Worm (Caenorhabditis elegans): ENCODE data around the gene W02A2.5.

Gene W02A2.5

DNA sequence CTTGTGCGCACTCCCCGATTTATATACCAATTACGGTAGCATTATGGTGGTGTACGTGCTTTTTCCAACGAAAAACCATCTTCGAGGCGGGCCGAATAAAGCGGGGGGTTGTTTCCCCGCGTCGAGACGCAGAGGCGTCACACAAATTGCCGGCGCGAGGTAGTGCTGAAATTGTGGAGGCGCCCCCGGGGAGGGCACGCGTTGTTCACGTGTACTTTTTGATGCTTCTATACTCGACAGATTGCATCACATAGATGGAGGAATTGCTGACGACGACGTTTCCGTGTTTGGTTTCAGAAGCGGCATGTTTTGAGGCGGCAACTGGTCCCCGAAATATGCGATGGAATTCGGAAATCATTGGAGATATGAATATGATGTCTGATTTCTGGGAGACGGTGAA lies 52.6 kb downstream of the W02A2.5 start (continued):
- TF ChIP-seq isw-1 (GFP tag; IDR thresholded peaks at IDR 0.05), result peak; percentile 63
- peak; percentile 74 to 87 for TF ChIP-seq lsy-2 (tag; optimal IDR thresholded peaks at IDR 0.05)
- TF ChIP-seq ceh-88 (GFP tag; IDR thresholded peaks at IDR 0.05), result no peak; the same call in 1 of the 2 replicates
- no peak for TF ChIP-seq hlh-4 (tag; optimal IDR thresholded peaks at IDR 0.05)
- peak; percentile 50 for TF ChIP-seq blmp-1 (tag; optimal IDR thresholded peaks at IDR 0.05)
- peak; percentile 96 for TF ChIP-seq nhr-85 (tag)
- peak; percentile 89 for TF ChIP-seq swsn-7 (tag; optimal IDR thresholded peaks at IDR 0.05)
- TF ChIP-seq lin-15B (tag; optimal IDR thresholded peaks at IDR 0.05), result peak; percentile 2
- TF ChIP-seq jun-1 (tag; optimal IDR thresholded peaks at IDR 0.05), result peak; percentile 77
- peak; percentile 66 to 82 for TF ChIP-seq lin-35 (GFP tag; optimal IDR thresholded peaks at IDR 0.05)
- TF ChIP-seq unc-30 (tag; optimal IDR thresholded peaks at IDR 0.05), result no peak
- peak; percentile 93 for TF ChIP-seq fkh-10 (GFP tag; optimal IDR thresholded peaks at IDR 0.05)
- TF ChIP-seq ztf-4 (tag; optimal IDR thresholded peaks at IDR 0.05), result peak; percentile 85
- TF ChIP-seq mab-9 (GFP tag; IDR thresholded peaks at IDR 0.05), result peak; percentile 71
- peak; percentile 4 for TF ChIP-seq zip-4 (GFP tag; optimal IDR thresholded peaks at IDR 0.05)
- TF ChIP-seq hpl-2 (GFP tag; optimal IDR thresholded peaks at IDR 0.05), result no peak
- peak; percentile 91 for TF ChIP-seq tbx-2 (tag; optimal IDR thresholded peaks at IDR 0.05)
- TF ChIP-seq pax-3 (tag; optimal IDR thresholded peaks at IDR 0.05), result peak; percentile 78
- TF ChIP-seq elt-2 (tag; optimal IDR thresholded peaks at IDR 0.05), result peak; percentile 90
- peak; percentile 56 for TF ChIP-seq mep-1 (tag; optimal IDR thresholded peaks at IDR 0.05)
- TF ChIP-seq elt-3 (tag; optimal IDR thresholded peaks at IDR 0.05), result peak in 3 of 6 experiments; percentile 36 to 81 (median 74)
- TF ChIP-seq ets-5 (GFP tag; IDR thresholded peaks at IDR 0.05), result no peak
- peak; percentile 44 to 53 (median 51) for TF ChIP-seq dpl-1 (GFP tag; optimal IDR thresholded peaks at IDR 0.05)
